Fruit fly (Drosophila melanogaster): Measurements from ENCODE around the gene Nprl2.

DNA sequence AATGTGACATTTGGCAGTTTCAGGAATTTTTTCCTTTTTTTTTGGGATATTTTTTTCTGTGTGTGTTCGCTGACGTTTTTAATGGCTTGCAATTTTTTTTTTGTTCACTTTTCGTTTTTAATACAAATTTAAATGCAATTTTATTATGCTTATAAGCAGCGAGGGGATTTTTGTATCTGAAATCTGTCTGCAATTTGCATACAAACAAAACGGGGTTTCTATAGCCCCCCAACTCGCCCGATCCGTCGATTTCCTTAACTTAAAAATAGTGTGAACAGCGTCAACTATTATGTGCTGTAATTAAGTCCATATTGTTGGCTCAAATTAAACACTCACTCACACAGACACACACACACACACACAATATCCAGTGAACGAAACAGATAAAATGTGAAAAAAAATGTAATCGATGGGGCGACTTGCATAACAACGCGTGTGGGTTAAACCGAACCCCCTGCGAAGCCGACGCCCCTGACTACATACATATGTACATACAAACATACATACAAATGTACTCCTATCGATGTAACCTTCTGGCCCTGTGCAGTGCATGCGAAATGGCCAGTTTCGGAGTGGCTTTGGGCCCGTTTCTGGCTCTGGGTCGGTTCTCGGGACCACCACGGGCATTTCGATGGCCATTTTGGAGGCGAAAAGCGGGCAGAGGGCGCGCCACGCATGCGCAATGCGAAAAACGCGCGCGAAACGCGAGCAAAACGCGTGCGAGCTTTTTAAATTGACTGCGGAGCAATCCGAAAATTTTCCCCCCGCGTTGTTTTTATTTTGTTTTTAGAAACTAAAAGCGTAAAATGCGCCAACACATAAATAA lies 48.0 kb upstream of the Nprl2 start:
- TF ChIP-seq sima (GFP tag; optimal IDR thresholded peaks at IDR 0.05) = no peak
- TF ChIP-seq CG8281 (tag; optimal IDR thresholded peaks at IDR 0.05) = no peak
- TF ChIP-seq TFAM (GFP tag; optimal IDR thresholded peaks at IDR 0.05) = no peak
- no peak for TF ChIP-seq oc (tag; optimal IDR thresholded peaks at IDR 0.05)
- no peak for TF ChIP-seq zf30C (GFP tag; optimal IDR thresholded peaks at IDR 0.05)
- no peak for TF ChIP-seq peb (GFP tag; IDR thresholded peaks at IDR 0.05)
- TF ChIP-seq Dip3 (GFP tag; optimal IDR thresholded peaks at IDR 0.05) = no peak
- no peak for TF ChIP-seq Blimp-1 (GFP tag; optimal IDR thresholded peaks at IDR 0.05)
- no peak for TF ChIP-seq HLHmδ (GFP tag; optimal IDR thresholded peaks at IDR 0.05)
- no peak for TF ChIP-seq lab (GFP tag; optimal IDR thresholded peaks at IDR 0.05)
- TF ChIP-seq CG31224 (GFP tag; IDR thresholded peaks at IDR 0.05) = no peak
- no peak for TF ChIP-seq Hmr (GFP tag; optimal IDR thresholded peaks at IDR 0.05)
- no peak for TF ChIP-seq ac (GFP tag; optimal IDR thresholded peaks at IDR 0.05)
- no peak for TF ChIP-seq NfI (GFP tag; optimal IDR thresholded peaks at IDR 0.05)
